Worm (Caenorhabditis elegans) whole organism, late embryonic: ENCODE data around the gene folt-2.

ENCODE experiments used
- C08G9.2 ChIP-seq: sonication (generic microtip); optimal IDR thresholded peaks from 2 replicates; lab custom pipeline; 2016; ENCODE audit warnings: mild to moderate bottlenecking, missing genetic modification characterization, moderate library complexity, missing compliant biosample characterization
- K02D7.2 ChIP-seq: sonication (generic microtip); optimal IDR thresholded peaks from 2 replicates; lab custom pipeline; 2017; ENCODE audit warnings: mild to moderate bottlenecking, missing genetic modification characterization, missing compliant biosample characterization
- Y22D7AL.16 ChIP-seq: sonication (generic microtip); optimal IDR thresholded peaks from 2 replicates; lab custom pipeline; 2016; ENCODE audit warnings: missing genetic modification characterization, missing compliant biosample characterization
- ahr-1 ChIP-seq: sonication (generic microtip); optimal IDR thresholded peaks from 2 replicates; lab custom pipeline; 2016; ENCODE audit warnings: missing genetic modification characterization, missing compliant biosample characterization
- ama-1 ChIP-seq: fragments of 150-350 bp; optimal IDR thresholded peaks from 2 replicates; lab custom pipeline; 2014
- ceh-14 ChIP-seq: sonication (generic microtip); optimal IDR thresholded peaks from 2 replicates; lab custom pipeline; 2016; ENCODE audit warnings: missing genotype, missing genetic modification characterization, missing compliant biosample characterization
- ceh-18 ChIP-seq: sonication (generic microtip); optimal IDR thresholded peaks from 2 replicates; lab custom pipeline; 2016; ENCODE audit warnings: missing genetic modification characterization, missing compliant biosample characterization
- ceh-19 ChIP-seq: fragments of 200-800 bp; sonication (Bioruptor generic); optimal IDR thresholded peaks from 2 replicates; lab custom pipeline; 2018; ENCODE audit warnings: mild to moderate bottlenecking, missing genetic modification characterization, missing compliant biosample characterization
- ceh-2 ChIP-seq: sonication (generic microtip); optimal IDR thresholded peaks from 2 replicates; lab custom pipeline; 2016; ENCODE audit warnings: missing genotype, missing genetic modification characterization, missing compliant biosample characterization
- ceh-22 ChIP-seq: sonication (generic microtip); optimal IDR thresholded peaks from 2 replicates; lab custom pipeline; 2017; ENCODE audit warnings: missing biosample characterization, missing genetic modification characterization
- ceh-24 ChIP-seq: sonication (generic microtip); optimal IDR thresholded peaks from 2 replicates; lab custom pipeline; 2016; ENCODE audit warnings: mild to moderate bottlenecking, missing genetic modification characterization, missing compliant biosample characterization
- ceh-30 ChIP-seq: fragments of 150-350 bp; optimal IDR thresholded peaks from 2 replicates; lab custom pipeline; 2014; ENCODE audit warnings: missing biosample characterization, missing genetic modification characterization
- ceh-31 ChIP-seq: sonication (generic microtip); optimal IDR thresholded peaks from 2 replicates; lab custom pipeline; 2016; ENCODE audit warnings: missing genetic modification characterization, missing compliant biosample characterization
- ceh-34 ChIP-seq: sonication (generic microtip); optimal IDR thresholded peaks from 2 replicates; lab custom pipeline; 2016; ENCODE audit warnings: mild to moderate bottlenecking, missing genetic modification characterization, missing compliant biosample characterization
- ceh-9 ChIP-seq: sonication (generic microtip); optimal IDR thresholded peaks from 2 replicates; lab custom pipeline; 2016; ENCODE audit warnings: mild to moderate bottlenecking, missing genetic modification characterization, inconsistent platforms, missing compliant biosample characterization
- dmd-4 ChIP-seq: sonication (generic microtip); optimal IDR thresholded peaks from 2 replicates; lab custom pipeline; 2016; ENCODE audit warnings: borderline replicate concordance, missing genetic modification characterization, missing compliant biosample characterization
- elt-2 ChIP-seq: sonication (generic microtip); optimal IDR thresholded peaks from 2 replicates; lab custom pipeline; 2016; ENCODE audit warnings: missing genetic modification reagents, missing genetic modification characterization, missing compliant biosample characterization
- ets-4 ChIP-seq: sonication (generic microtip); optimal IDR thresholded peaks from 2 replicates; lab custom pipeline; 2016; ENCODE audit warnings: missing genetic modification characterization, missing compliant biosample characterization
- eyg-1 ChIP-seq: sonication (generic microtip); optimal IDR thresholded peaks from 2 replicates; lab custom pipeline; 2016; ENCODE audit warnings: missing genotype, missing genetic modification characterization, missing compliant biosample characterization
- fax-1 ChIP-seq: sonication (generic microtip); optimal IDR thresholded peaks from 2 replicates; lab custom pipeline; 2016; ENCODE audit warnings: missing genotype, missing genetic modification characterization, missing compliant biosample characterization
- fkh-6 ChIP-seq: sonication (generic microtip); optimal IDR thresholded peaks from 2 replicates; lab custom pipeline; 2016; ENCODE audit warnings: missing genetic modification characterization, missing compliant biosample characterization
- hlh-13 ChIP-seq: fragments of 200-800 bp; sonication (Bioruptor generic); optimal IDR thresholded peaks from 2 replicates; lab custom pipeline; 2018; ENCODE audit warnings: mild to moderate bottlenecking, missing genetic modification characterization, missing compliant biosample characterization
- hlh-15 ChIP-seq: sonication (generic microtip); optimal IDR thresholded peaks from 2 replicates; lab custom pipeline; 2016; ENCODE audit warnings: missing genetic modification characterization, missing compliant biosample characterization
- hlh-8 ChIP-seq: sonication (generic microtip); optimal IDR thresholded peaks from 2 replicates; lab custom pipeline; 2016; ENCODE audit warnings: missing genotype, missing genetic modification characterization, missing compliant biosample characterization
- lim-6 ChIP-seq: sonication (generic microtip); optimal IDR thresholded peaks from 2 replicates; lab custom pipeline; 2016; ENCODE audit warnings: missing genetic modification characterization, missing compliant biosample characterization
- nhr-11 ChIP-seq: fragments of 150-350 bp; optimal IDR thresholded peaks from 2 replicates; lab custom pipeline; 2014; ENCODE audit warnings: missing biosample characterization, missing genetic modification characterization
- nhr-232 ChIP-seq: sonication (generic microtip); optimal IDR thresholded peaks from 2 replicates; lab custom pipeline; 2016; ENCODE audit warnings: missing genetic modification characterization, missing compliant biosample characterization
- pat-9 ChIP-seq: fragments of 200-800 bp; sonication (Bioruptor generic); optimal IDR thresholded peaks from 2 replicates; lab custom pipeline; 2018; ENCODE audit warnings: mild to moderate bottlenecking, missing genetic modification characterization, moderate library complexity, missing compliant biosample characterization
- pha-4 ChIP-seq: fragments of 150-350 bp; optimal IDR thresholded peaks from 2 replicates; lab custom pipeline; 2018; ENCODE audit warnings: missing biosample characterization, missing genetic modification reagents, missing genetic modification characterization
- pqm-1 ChIP-seq: sonication (generic microtip); optimal IDR thresholded peaks from 2 replicates; lab custom pipeline; 2016; ENCODE audit warnings: missing genetic modification characterization, missing compliant biosample characterization
- rnt-1 ChIP-seq: sonication (generic microtip); optimal IDR thresholded peaks from 2 replicates; lab custom pipeline; 2016; ENCODE audit warnings: missing genetic modification characterization, missing compliant biosample characterization
- sox-2 ChIP-seq: fragments of 200-800 bp; sonication (Bioruptor generic); IDR thresholded peaks from 2 replicates; pipeline ENCODE4 v1.3.6; 2022; ENCODE audit warnings: missing genetic modification reagents, missing genetic modification characterization, missing compliant biosample characterization
- sox-4 ChIP-seq: sonication (generic microtip); optimal IDR thresholded peaks from 2 replicates; lab custom pipeline; 2017; ENCODE audit warnings: mild to moderate bottlenecking, missing genetic modification characterization, inconsistent platforms, missing compliant biosample characterization
- tbx-2 ChIP-seq: sonication (generic microtip); optimal IDR thresholded peaks from 2 replicates; lab custom pipeline; 2016; ENCODE audit warnings: missing genetic modification characterization, missing compliant biosample characterization
- unc-42 ChIP-seq: sonication (generic microtip); optimal IDR thresholded peaks from 2 replicates; lab custom pipeline; 2016; ENCODE audit warnings: missing genotype, missing genetic modification characterization, missing compliant biosample characterization

Gene folt-2

ce11 chrV:2876188-2876831, 910 bp upstream of the folt-2 start:
- TF ChIP-seq pat-9 (tag; lab: Kevin White, UChicago) (no peak), rnt-1 (tag; lab: Kevin White, UChicago) (no peak), fax-1 (tag; lab: Kevin White, UChicago) (no peak), C08G9.2 (no peak), ceh-14 (no peak), ceh-2 (tag; lab: Kevin White, UChicago) (no peak), hlh-8 (tag; lab: Kevin White, UChicago) (no peak), nhr-11 (no peak), sox-4 (tag; lab: Kevin White, UChicago) (no peak), elt-2 (tag; lab: Kevin White, UChicago) (no peak), ets-4 (tag; lab: Kevin White, UChicago) (no peak), tbx-2 (tag; lab: Kevin White, UChicago) (no peak), ceh-24 (tag; lab: Kevin White, UChicago) (no peak), ceh-9 (tag; lab: Kevin White, UChicago) (no peak), sox-2 (GFP tag; lab: Robert Waterston, UW) (no peak), pqm-1 (tag; lab: Kevin White, UChicago) (no peak)

DNA sequence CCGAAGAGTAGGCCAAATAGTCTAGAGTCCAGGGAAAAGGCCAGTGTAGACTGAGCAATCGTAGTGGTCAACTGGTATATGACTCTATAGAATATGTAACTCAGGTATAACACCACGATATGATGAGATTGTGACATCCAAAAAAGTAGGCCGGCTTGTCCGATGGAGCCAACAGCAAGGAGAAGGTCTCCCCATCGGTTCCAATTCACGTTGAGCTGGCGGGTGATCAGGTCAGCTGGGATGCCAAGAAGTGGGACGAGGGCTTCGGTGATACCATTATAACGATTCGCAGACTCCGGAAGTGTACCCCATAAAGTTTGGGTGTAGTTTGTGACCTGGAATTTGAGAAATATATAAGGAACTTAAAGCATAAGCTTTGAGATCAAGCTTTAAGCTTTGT, 2.5 kb downstream of the folt-2 start:
- TF ChIP-seq ceh-18 (tag; lab: Kevin White, UChicago) (no peak), unc-42 (no peak), ceh-31 (tag; lab: Kevin White, UChicago) (no peak), pqm-1 (tag; lab: Kevin White, UChicago) (no peak), hlh-13 (GFP tag; lab: Kevin White, UChicago) (no peak), hlh-15 (tag; lab: Kevin White, UChicago) (no peak), ets-4 (tag; lab: Kevin White, UChicago) (no peak), nhr-11 (no peak), dmd-4 (no peak), fkh-6 (tag; lab: Kevin White, UChicago) (no peak), rnt-1 (tag; lab: Kevin White, UChicago) (no peak), ceh-34 (tag; lab: Kevin White, UChicago) (no peak), Y22D7AL.16 (tag; lab: Kevin White, UChicago) (no peak), nhr-232 (tag; lab: Kevin White, UChicago) (no peak), ceh-19 (GFP tag; lab: Kevin White, UChicago) (no peak), ceh-2 (tag; lab: Kevin White, UChicago) (no peak), sox-2 (GFP tag; lab: Robert Waterston, UW) (no peak), ceh-22 (no peak), ceh-9 (tag; lab: Kevin White, UChicago) (no peak)

- TF ChIP-seq pha-4 (tag; lab: Kevin White, UChicago) = no peak
- no peak for TF ChIP-seq ceh-19 (GFP tag; lab: Kevin White, UChicago)
- TF ChIP-seq eyg-1 (tag; lab: Kevin White, UChicago) = no peak
- TF ChIP-seq hlh-15 (tag; lab: Kevin White, UChicago) = no peak
- no peak for TF ChIP-seq lim-6 (tag; lab: Kevin White, UChicago)
- TF ChIP-seq ahr-1 (tag; lab: Kevin White, UChicago) = no peak
- no peak for TF ChIP-seq K02D7.2
- TF ChIP-seq ama-1 (lab: Kevin White, UChicago) = no peak
- no peak for TF ChIP-seq tbx-2 (tag; lab: Kevin White, UChicago)
- no peak for TF ChIP-seq elt-2 (tag; lab: Kevin White, UChicago)
- TF ChIP-seq fkh-6 (tag; lab: Kevin White, UChicago) = no peak
- no peak for TF ChIP-seq ceh-24 (tag; lab: Kevin White, UChicago)
- no peak for TF ChIP-seq nhr-232 (tag; lab: Kevin White, UChicago)
- no peak for TF ChIP-seq ceh-30
Observed at ce11 chrV:2871754-2872504, 3.5 kb downstream of the folt-2 start.
